Worm (Caenorhabditis elegans) whole organism, L3 larva: ENCODE measurements around the gene npr-36.

ENCODE experiments used
- R02D3.7 ChIP-seq: fragments of 150-350 bp; optimal IDR thresholded peaks from 2 replicates; lab custom pipeline; 2014; ENCODE audit warnings: missing biosample characterization, missing genetic modification characterization
- ZK546.5 ChIP-seq: sonication (generic microtip); optimal IDR thresholded peaks from 2 replicates; lab custom pipeline; 2017; ENCODE audit warnings: missing biosample characterization, missing genetic modification characterization
- aly-2 ChIP-seq: fragments of 150-350 bp; optimal IDR thresholded peaks from 2 replicates; lab custom pipeline; 2014; ENCODE audit warnings: missing biosample characterization, missing genetic modification characterization
- ama-1 ChIP-seq: fragments of 150-350 bp; optimal IDR thresholded peaks from 2 replicates; lab custom pipeline; 2018
- ceh-16 ChIP-seq: sonication (generic microtip); optimal IDR thresholded peaks from 2 replicates; lab custom pipeline; 2017; ENCODE audit warnings: missing biosample characterization, missing genetic modification characterization
- ceh-28 ChIP-seq: fragments of 150-350 bp; optimal IDR thresholded peaks from 2 replicates; lab custom pipeline; 2014; ENCODE audit warnings: missing biosample characterization, missing genetic modification reagents, missing genetic modification characterization
- ceh-82 ChIP-seq: fragments of 150-350 bp; optimal IDR thresholded peaks from 2 replicates; lab custom pipeline; 2014; ENCODE audit warnings: missing biosample characterization, missing genetic modification characterization
- daf-12 ChIP-seq: fragments of 150-350 bp; optimal IDR thresholded peaks from 2 replicates; lab custom pipeline; 2014; ENCODE audit warnings: missing biosample characterization, missing genetic modification reagents, missing genetic modification characterization
- egl-27 ChIP-seq: sonication (generic microtip); optimal IDR thresholded peaks from 4 replicates; lab custom pipeline; 2017; ENCODE audit warnings: missing biosample characterization, missing genetic modification reagents, missing genetic modification characterization
- egl-5 ChIP-seq: fragments of 150-350 bp; optimal IDR thresholded peaks from 2 replicates; lab custom pipeline; 2017; ENCODE audit warnings: missing biosample characterization, missing genetic modification reagents, missing genetic modification characterization, inconsistent platforms
- elt-2 ChIP-seq: sonication (generic microtip); optimal IDR thresholded peaks from 2 replicates; lab custom pipeline; 2016; ENCODE audit warnings: missing genetic modification reagents, mild to moderate bottlenecking, missing genetic modification characterization, missing compliant biosample characterization
- elt-3 ChIP-seq, 3 experiments: fragments of 150-350 bp in 1 of 3; sonication (generic microtip) in 2 of 3; optimal IDR thresholded peaks; 2 replicates in 2 of 3; 4 replicates in 1 of 3; lab custom pipeline; 2014 to 2017; ENCODE audit warnings: missing biosample characterization in 3 of 3, missing genetic modification characterization in 3 of 3
- eor-1 ChIP-seq, 2 experiments: fragments of 150-350 bp; optimal IDR thresholded peaks; 2 replicates each; lab custom pipeline; 2014 to 2018; ENCODE audit warnings: missing biosample characterization in 2 of 2, missing genetic modification characterization in 2 of 2
- fkh-10 ChIP-seq: sonication (generic microtip); optimal IDR thresholded peaks from 2 replicates; lab custom pipeline; 2017; ENCODE audit warnings: missing biosample characterization, missing genetic modification reagents, missing genetic modification characterization
- fos-1 ChIP-seq: fragments of 150-350 bp; optimal IDR thresholded peaks from 2 replicates; lab custom pipeline; 2014; ENCODE audit warnings: missing biosample characterization, missing genetic modification characterization
- hmg-11 ChIP-seq: sonication (generic microtip); optimal IDR thresholded peaks from 2 replicates; lab custom pipeline; 2016; ENCODE audit warnings: missing genetic modification characterization, missing compliant biosample characterization
- lin-15B ChIP-seq: fragments of 150-350 bp; optimal IDR thresholded peaks from 2 replicates; lab custom pipeline; 2014; ENCODE audit warnings: missing biosample characterization, missing genetic modification characterization
- lsy-12 ChIP-seq: sonication (generic microtip); optimal IDR thresholded peaks from 2 replicates; lab custom pipeline; 2016; ENCODE audit warnings: mild to moderate bottlenecking, missing genetic modification characterization, missing compliant biosample characterization
- mdl-1 ChIP-seq: fragments of 150-350 bp; optimal IDR thresholded peaks from 2 replicates; lab custom pipeline; 2014; ENCODE audit warnings: missing biosample characterization, missing genetic modification characterization
- mml-1 ChIP-seq: fragments of 150-350 bp; sonication (generic microtip); optimal IDR thresholded peaks from 3 replicates; lab custom pipeline; 2014; ENCODE audit warnings: missing biosample characterization, missing genetic modification characterization
- nfya-1 ChIP-seq: sonication (generic microtip); optimal IDR thresholded peaks from 2 replicates; lab custom pipeline; 2017; ENCODE audit warnings: missing genetic modification characterization, mild to moderate bottlenecking, missing compliant biosample characterization, antibody characterized with exemption, moderate library complexity; ENCODE audit not compliant: insufficient read depth
- nhr-23 ChIP-seq: fragments of 150-350 bp; optimal IDR thresholded peaks from 2 replicates; lab custom pipeline; 2014; ENCODE audit warnings: missing biosample characterization, missing genetic modification reagents, missing genetic modification characterization
- nhr-237 ChIP-seq: fragments of 150-350 bp; optimal IDR thresholded peaks from 2 replicates; lab custom pipeline; 2014; ENCODE audit warnings: missing biosample characterization, missing genetic modification characterization
- nhr-25 ChIP-seq: sonication (generic microtip); optimal IDR thresholded peaks from 2 replicates; lab custom pipeline; 2017; ENCODE audit warnings: missing biosample characterization, missing genetic modification characterization
- nhr-28 ChIP-seq: fragments of 150-350 bp; optimal IDR thresholded peaks from 2 replicates; lab custom pipeline; 2014; ENCODE audit warnings: missing biosample characterization, missing genetic modification characterization
- nhr-43 ChIP-seq: sonication (generic microtip); optimal IDR thresholded peaks from 2 replicates; lab custom pipeline; 2016; ENCODE audit warnings: mild to moderate bottlenecking, missing genetic modification characterization, missing compliant biosample characterization; ENCODE audit not compliant: poor library complexity, severe bottlenecking
- nhr-67 ChIP-seq: fragments of 150-350 bp; optimal IDR thresholded peaks from 2 replicates; lab custom pipeline; 2014; ENCODE audit warnings: missing biosample characterization, missing genetic modification characterization
- nhr-76 ChIP-seq: fragments of 150-350 bp; sonication (generic microtip); optimal IDR thresholded peaks from 5 replicates; lab custom pipeline; 2014; ENCODE audit warnings: missing biosample characterization, missing genetic modification characterization
- pha-4 ChIP-seq: fragments of 150-350 bp; optimal IDR thresholded peaks from 2 replicates; lab custom pipeline; 2014; ENCODE audit warnings: missing biosample characterization, missing genetic modification reagents, missing genetic modification characterization
- sea-2 ChIP-seq: fragments of 150-350 bp; sonication (generic microtip); optimal IDR thresholded peaks from 4 replicates; lab custom pipeline; 2014; ENCODE audit warnings: missing biosample characterization, missing genetic modification reagents, missing genetic modification characterization
- snpc-4 ChIP-seq: fragments of 150-350 bp; optimal IDR thresholded peaks from 2 replicates; lab custom pipeline; 2014; ENCODE audit warnings: missing biosample characterization, missing genetic modification characterization
- tbx-2 ChIP-seq: sonication (generic microtip); optimal IDR thresholded peaks from 2 replicates; lab custom pipeline; 2016; ENCODE audit warnings: mild to moderate bottlenecking, missing genetic modification characterization, missing compliant biosample characterization
- unc-39 ChIP-seq: sonication (generic microtip); optimal IDR thresholded peaks from 4 replicates; lab custom pipeline; 2017; ENCODE audit warnings: missing biosample characterization, missing genetic modification characterization
- unc-62 ChIP-seq: fragments of 150-350 bp; sonication (generic microtip); optimal IDR thresholded peaks from 4 replicates; lab custom pipeline; 2014; ENCODE audit warnings: missing biosample characterization, missing genetic modification reagents, missing genetic modification characterization
- zag-1 ChIP-seq: fragments of 150-350 bp; optimal IDR thresholded peaks from 2 replicates; lab custom pipeline; 2014; ENCODE audit warnings: missing biosample characterization, missing genetic modification characterization
- ztf-11 ChIP-seq: fragments of 150-350 bp; optimal IDR thresholded peaks from 2 replicates; lab custom pipeline; 2014; ENCODE audit warnings: missing biosample characterization, missing genetic modification characterization
- ztf-4 ChIP-seq: fragments of 150-350 bp; optimal IDR thresholded peaks from 2 replicates; lab custom pipeline; 2014; ENCODE audit warnings: missing biosample characterization, missing genetic modification characterization

The npr-36 gene

ce11 chrX:17362529-17362928 is 3.0 kb downstream of the npr-36 start, which contains the start of gene F10D7.11:
Gene F10D7.11, plus strand, starts transcription at chrX:17362829.
- TF ChIP-seq nhr-76 (no peak), ztf-11 (tag; lab: Kevin White, UChicago) (no peak), unc-39 (tag; lab: Kevin White, UChicago) (no peak), elt-2 (tag; lab: Kevin White, UChicago) (no peak), sea-2 (GFP tag; lab: Kevin White, UChicago) (no peak), zag-1 (tag; lab: Kevin White, UChicago) (no peak), nhr-67 (tag; lab: Kevin White, UChicago) (no peak), snpc-4 (tag; lab: Kevin White, UChicago) (no peak), nhr-237 (tag; lab: Kevin White, UChicago) (no peak), ceh-16 (tag; lab: Kevin White, UChicago) (no peak), egl-27 (tag; lab: Kevin White, UChicago) (no peak)

ce11 chrX:17363491-17363890 is 3.9 kb downstream of the npr-36 start:
- TF ChIP-seq fkh-10 (GFP tag; lab: Kevin White, UChicago) (no peak), ama-1 (lab: Kevin White, UChicago) (no peak), egl-5 (no peak), nhr-28 (tag; lab: Kevin White, UChicago) (no peak), nhr-67 (tag; lab: Kevin White, UChicago) (no peak), eor-1 (tag; optimal IDR thresholded peaks at IDR 0.05; lab: Kevin White, UChicago) (no peak), lsy-12 (no peak), fos-1 (tag; lab: Kevin White, UChicago) (no peak), nhr-237 (tag; lab: Kevin White, UChicago) (no peak), ztf-4 (tag; lab: Kevin White, UChicago) (no peak), ceh-28 (no peak), nfya-1 (tag; lab: Kevin White, UChicago) (no peak), elt-2 (tag; lab: Kevin White, UChicago) (no peak), mdl-1 (tag; lab: Kevin White, UChicago) (no peak), mml-1 (tag; lab: Kevin White, UChicago) (no peak), daf-12 (tag; lab: Kevin White, UChicago) (no peak), sea-2 (GFP tag; lab: Kevin White, UChicago) (no peak), unc-39 (tag; lab: Kevin White, UChicago) (no peak)

- TF ChIP-seq pha-4 (tag; lab: Kevin White, UChicago), result peak; percentile 72
- no peak for TF ChIP-seq nhr-43 (tag; lab: Kevin White, UChicago)
These were observed 9.0 kb downstream of the npr-36 start, which contains the start of gene mfsd-10 for ce11 chrX:17368542-17368941. Gene mfsd-10, minus strand, starts transcription at chrX:17368642.

DNA sequence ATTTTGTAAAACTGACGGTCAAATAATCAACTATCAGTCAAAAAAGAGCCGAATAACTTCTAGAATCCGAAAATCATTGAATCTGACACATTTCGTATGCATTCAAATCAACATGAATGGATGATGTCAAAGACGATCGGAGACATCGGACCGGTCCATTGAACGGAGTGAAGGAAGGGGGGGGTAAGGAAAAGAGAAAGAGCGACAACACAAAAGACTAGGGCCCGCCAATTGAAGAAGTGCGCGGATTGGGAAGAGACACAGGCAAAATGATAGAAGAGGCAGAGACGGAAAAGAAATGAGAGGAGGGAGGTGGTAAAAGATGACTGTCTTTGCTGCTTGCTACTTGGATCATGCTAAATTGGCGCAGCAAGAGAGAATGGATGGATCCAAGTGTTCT is 10.0 kb downstream of the npr-36 start:
- TF ChIP-seq nhr-43 (tag; lab: Kevin White, UChicago) (peak; percentile 3), elt-2 (tag; lab: Kevin White, UChicago) (no peak), snpc-4 (tag; lab: Kevin White, UChicago) (peak; percentile 2), nhr-67 (tag; lab: Kevin White, UChicago) (no peak), hmg-11 (peak; percentile 51), nhr-23 (tag; lab: Kevin White, UChicago) (peak; percentile 35), R02D3.7 (tag; lab: Kevin White, UChicago) (no peak), aly-2 (tag; lab: Kevin White, UChicago) (no peak), pha-4 (tag; lab: Kevin White, UChicago) (peak; percentile 30), ceh-16 (tag; lab: Kevin White, UChicago) (no peak), nfya-1 (tag; lab: Kevin White, UChicago) (peak; percentile 44), nhr-25 (tag; lab: Kevin White, UChicago) (peak; percentile 43)
- TF ChIP-seq, all 47 proteins: peak for 7

DNA sequence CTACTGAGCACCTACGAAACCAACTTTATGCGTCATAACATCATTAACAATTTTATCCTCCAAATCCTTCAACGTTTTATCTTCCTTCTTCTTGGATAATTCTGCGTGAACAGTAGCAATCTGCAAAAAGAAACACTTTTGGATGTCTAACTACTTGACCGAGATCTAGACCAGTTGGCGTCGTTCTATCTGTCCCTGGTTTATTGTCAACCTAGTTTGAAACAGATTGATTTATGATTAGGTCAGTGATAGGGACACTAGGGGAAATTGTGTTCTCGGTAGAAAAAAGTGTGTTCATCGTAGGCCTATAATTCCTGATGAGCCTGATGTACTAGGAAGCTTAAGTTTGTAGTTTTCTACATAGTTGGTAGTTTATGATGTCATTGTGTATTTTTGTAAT is 14.4 kb downstream of the npr-36 start:
- TF ChIP-seq unc-39 (tag; lab: Kevin White, UChicago) (no peak), nhr-23 (tag; lab: Kevin White, UChicago) (peak; percentile 75)

DNA sequence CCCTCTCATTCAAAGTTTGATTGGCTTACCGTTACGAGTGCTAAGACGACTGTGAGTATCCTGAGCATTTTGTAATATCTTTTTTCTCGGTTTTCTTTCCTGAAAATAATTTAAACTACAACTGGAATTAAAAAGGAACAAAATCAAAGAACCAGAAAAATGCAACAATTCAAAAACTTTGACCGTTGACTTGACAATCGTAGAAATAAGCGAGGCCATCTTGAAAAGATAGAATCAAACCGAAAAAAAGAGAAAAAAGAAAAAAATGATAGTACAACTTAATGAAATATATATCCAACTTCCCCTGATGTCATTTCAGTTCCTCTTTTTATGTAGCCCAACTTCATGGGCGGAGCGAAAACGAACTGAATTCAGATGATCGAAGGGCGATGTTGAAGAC is 15.0 kb downstream of the npr-36 start, which contains the start of gene F10D7.3:
Gene F10D7.3 (minus strand): TSS at position 101 of the 400 bp plus-strand sequence.
- TF ChIP-seq snpc-4 (tag; lab: Kevin White, UChicago) (no peak), fkh-10 (GFP tag; lab: Kevin White, UChicago) (no peak), nhr-43 (tag; lab: Kevin White, UChicago) (no peak), tbx-2 (no peak), aly-2 (tag; lab: Kevin White, UChicago) (no peak), unc-62 (no peak), lin-15B (no peak), ama-1 (lab: Kevin White, UChicago) (no peak), unc-39 (tag; lab: Kevin White, UChicago) (no peak), elt-3 (tag; optimal IDR thresholded peaks at IDR 0.05; lab: Kevin White, UChicago) (no peak), ceh-28 (no peak), ceh-82 (no peak), nhr-23 (tag; lab: Kevin White, UChicago) (no peak), ztf-11 (tag; lab: Kevin White, UChicago) (no peak), ztf-4 (tag; lab: Kevin White, UChicago) (no peak), nhr-28 (tag; lab: Kevin White, UChicago) (no peak), nhr-25 (tag; lab: Kevin White, UChicago) (no peak), ZK546.5 (no peak), egl-5 (no peak), fos-1 (tag; lab: Kevin White, UChicago) (no peak)
